Fruit fly (Drosophila melanogaster): ENCODE measurements around the gene cdm.
A peak's percentile ranks its signal among the peaks of the same experiment; 100 is the strongest.

cdm gene

dm6 chr3R:18171983-18172967 lies 11.0 kb downstream of the cdm start (continued):
- TF ChIP-seq CG15601 (tag; optimal IDR thresholded peaks at IDR 0.05) (peak; percentile 92), Hr51 (GFP tag; optimal IDR thresholded peaks at IDR 0.05) (peak; percentile 84 to 95), Vsx1 (GFP tag; optimal IDR thresholded peaks at IDR 0.05) (peak; percentile 85), CkIIα-i1 (GFP tag; IDR thresholded peaks at IDR 0.05) (no peak), CG17385 (GFP tag; optimal IDR thresholded peaks at IDR 0.05) (peak; percentile 91), gfzf (GFP tag; optimal IDR thresholded peaks at IDR 0.05) (no peak), Kr (GFP tag; optimal IDR thresholded peaks at IDR 0.05) (peak; percentile 21), wek (GFP tag; optimal IDR thresholded peaks at IDR 0.05) (peak; percentile 60), Dll (GFP tag; IDR thresholded peaks at IDR 0.05; ENCODE audit: partially characterized antibody) (no peak; the same call in 2 of the 4 replicates), Blimp-1 (GFP tag; optimal IDR thresholded peaks at IDR 0.05) (peak; percentile 91), ATbp (GFP tag; optimal IDR thresholded peaks at IDR 0.05) (peak; percentile 94), CG6813 (GFP tag; optimal IDR thresholded peaks at IDR 0.05) (peak; percentile 89), bbx (GFP tag; IDR thresholded peaks at IDR 0.05; ENCODE audit: partially characterized antibody) (no peak), scrt (GFP tag; optimal IDR thresholded peaks at IDR 0.05) (peak; percentile 89), CG7987 (GFP tag; optimal IDR thresholded peaks at IDR 0.05) (peak; percentile 65), fu2 (GFP tag; optimal IDR thresholded peaks at IDR 0.05) (peak; percentile 90), NfI (GFP tag; optimal IDR thresholded peaks at IDR 0.05) (peak; percentile 92), CG10267 (tag; optimal IDR thresholded peaks at IDR 0.05) (peak; percentile 89), caup (GFP tag; optimal IDR thresholded peaks at IDR 0.05; ENCODE audit: severe bottlenecking) (peak; percentile 93), lmd (GFP tag; IDR thresholded peaks at IDR 0.05) (peak; percentile 94), Pdp1 (GFP tag; optimal IDR thresholded peaks at IDR 0.05) (peak; percentile 86 to 92), crol (GFP tag; IDR thresholded peaks at IDR 0.05) (peak; percentile 66), Awh (GFP tag; IDR thresholded peaks at IDR 0.05) (peak; percentile 82), Elba2 (GFP tag; optimal IDR thresholded peaks at IDR 0.05) (peak; percentile 66), Dbx (GFP tag; IDR thresholded peaks at IDR 0.05) (peak; percentile 83), CG14441 (GFP tag; IDR thresholded peaks at IDR 0.05) (peak; percentile 87), NK7.1 (GFP tag; optimal IDR thresholded peaks at IDR 0.05) (peak; percentile 78), C15 (GFP tag; IDR thresholded peaks at IDR 0.05) (peak; percentile 77; the same call in 2 of the 3 replicates), CG3838 (GFP tag; optimal IDR thresholded peaks at IDR 0.05) (peak; percentile 72), dysf (GFP tag; IDR thresholded peaks at IDR 0.05) (peak; percentile 92), YL-1 (GFP tag; optimal IDR thresholded peaks at IDR 0.05) (peak; percentile 77), Dref (GFP tag; IDR thresholded peaks at IDR 0.05) (peak; percentile 38; the same call in 1 of the 2 replicates), bab2 (GFP tag; optimal IDR thresholded peaks at IDR 0.05) (peak; percentile 92), Dp (GFP tag; optimal IDR thresholded peaks at IDR 0.05) (peak; percentile 16), CG2199 (GFP tag; IDR thresholded peaks at IDR 0.05) (peak; percentile 65; the same call in 1 of the 3 replicates), ab (GFP tag; optimal IDR thresholded peaks at IDR 0.05) (peak; percentile 80), CG6175 (GFP tag; IDR thresholded peaks at IDR 0.05) (no peak; the same call in 1 of the 3 replicates), Antp (GFP tag; optimal IDR thresholded peaks at IDR 0.05) (peak; percentile 83), peb (GFP tag; IDR thresholded peaks at IDR 0.05) (peak; percentile 84), Oaz (GFP tag; IDR thresholded peaks at IDR 0.05) (peak; percentile 77), CG8944 (GFP tag; optimal IDR thresholded peaks at IDR 0.05) (peak; percentile 87), CG17612 (GFP tag; IDR thresholded peaks at IDR 0.05) (peak; percentile 71), inv (GFP tag; IDR thresholded peaks at IDR 0.05; ENCODE audit: partially characterized antibody) (no peak), CG13123 (GFP tag; optimal IDR thresholded peaks at IDR 0.05) (peak; percentile 81), pita (GFP tag; optimal IDR thresholded peaks at IDR 0.05) (no peak), CG2129 (GFP tag; IDR thresholded peaks at IDR 0.05; ENCODE audit: partially characterized antibody) (no peak), eyg (GFP tag; optimal IDR thresholded peaks at IDR 0.05) (peak; percentile 79)
